Worm (Caenorhabditis elegans): ENCODE results near the gene F44E2.6.

Gene F44E2.6

ce11 chrIII:8873045-8873457 lies 28.0 kb upstream of the F44E2.6 start:
- TF ChIP-seq spr-3 (GFP tag; optimal IDR thresholded peaks at IDR 0.05) (peak; percentile 18), F44E2.7 (GFP tag; IDR thresholded peaks at IDR 0.05) (no peak), cey-2 (tag; optimal IDR thresholded peaks at IDR 0.05; ENCODE audit: borderline replicate concordance, insufficient read depth) (no peak), pha-4 (GFP tag; IDR thresholded peaks at IDR 0.05) (0 out of 2 replicates have a peak, but pooled peaks have one; percentile 10), pha-4 (tag; optimal IDR thresholded peaks at IDR 0.05) (no peak), nhr-11 (tag; optimal IDR thresholded peaks at IDR 0.05) (no peak), hlh-30 (tag; optimal IDR thresholded peaks at IDR 0.05; ENCODE audit: insufficient read depth) (no peak), hmg-1.1 (GFP tag; IDR thresholded peaks at IDR 0.05) (peak; percentile 42), zfp-3 (GFP tag; conservative IDR thresholded peaks at IDR 0.05) (no peak), snpc-1.2 (GFP tag; IDR thresholded peaks at IDR 0.05) (no peak), T26A8.4 (GFP tag; IDR thresholded peaks at IDR 0.05) (peak; percentile 40; the same call in 1 of the 2 replicates), set-16 (GFP tag; IDR thresholded peaks at IDR 0.05) (no peak; the same call in 1 of the 2 replicates), rbr-2 (tag; optimal IDR thresholded peaks at IDR 0.05) (peak; percentile 34), arid-1 (GFP tag; conservative IDR thresholded peaks at IDR 0.05) (no peak), ctbp-1 (GFP tag; IDR thresholded peaks at IDR 0.05) (peak; percentile 72; the same call in 1 of the 2 replicates), vab-7 (GFP tag; IDR thresholded peaks at IDR 0.05) (peak; percentile 48), mxl-3 (GFP tag; optimal IDR thresholded peaks at IDR 0.05) (no peak), unc-39 (tag; optimal IDR thresholded peaks at IDR 0.05) (no peak), egl-27 (tag; optimal IDR thresholded peaks at IDR 0.05) (no peak), lim-7 (GFP tag; IDR thresholded peaks at IDR 0.05) (peak; percentile 33; the same call in 1 of the 2 replicates), egl-43 (GFP tag; IDR thresholded peaks at IDR 0.05) (peak; percentile 61; the same call in 1 of the 2 replicates), F37D6.2 (tag; optimal IDR thresholded peaks at IDR 0.05) (peak; percentile 47), tra-1 (GFP tag; IDR thresholded peaks at IDR 0.05) (no peak), ceh-28 (tag; optimal IDR thresholded peaks at IDR 0.05) (no peak), mep-1 (tag; optimal IDR thresholded peaks at IDR 0.05) (peak; percentile 6), F26F4.8 (GFP tag; conservative IDR thresholded peaks at IDR 0.05) (0 out of 2 replicates have a peak, but pooled peaks have one; percentile 58), ztf-11 (tag; optimal IDR thresholded peaks at IDR 0.05) (no peak), nhr-28 (tag; optimal IDR thresholded peaks at IDR 0.05) (no peak)

ce11 chrIII:8869663-8870062 lies 24.6 kb upstream of the F44E2.6 start:
- no peak for TF ChIP-seq lin-29 (GFP tag; IDR thresholded peaks at IDR 0.05)
- peak; percentile 94 for TF ChIP-seq aha-1 (tag)

ce11 chrIII:8867922-8868655 lies 23.1 kb upstream of the F44E2.6 start:
- TF ChIP-seq mep-1 (tag; optimal IDR thresholded peaks at IDR 0.05) (peak; percentile 61), dve-1 (tag; optimal IDR thresholded peaks at IDR 0.05; ENCODE audit: insufficient read depth) (peak; percentile 93), duxl-1 (tag; optimal IDR thresholded peaks at IDR 0.05; ENCODE audit: poor library complexity) (no peak), dmd-6 (GFP tag; IDR thresholded peaks at IDR 0.05) (peak; percentile 91), nhr-41 (GFP tag; IDR thresholded peaks at IDR 0.05) (peak; percentile 49; the same call in 1 of the 2 replicates), dpl-1 (GFP tag; optimal IDR thresholded peaks at IDR 0.05) (peak; percentile 33), unc-62 (GFP tag; optimal IDR thresholded peaks at IDR 0.05 in 1 of 2) (peak in 1 of 2 experiments; percentile 3), unc-62 (tag; optimal IDR thresholded peaks at IDR 0.05) (no peak), nhr-11 (tag; optimal IDR thresholded peaks at IDR 0.05) (peak; percentile 24), nhr-77 (tag; optimal IDR thresholded peaks at IDR 0.05) (peak; percentile 84), lir-3 (tag; optimal IDR thresholded peaks at IDR 0.05) (no peak), dmd-8 (GFP tag; IDR thresholded peaks at IDR 0.05) (0 out of 2 replicates have a peak, but pooled peaks have one; percentile 54), spr-1 (tag; optimal IDR thresholded peaks at IDR 0.05) (no peak), daf-16 (GFP tag; optimal IDR thresholded peaks at IDR 0.05) (no peak), daf-16 (tag; optimal IDR thresholded peaks at IDR 0.05) (peak; percentile 96), mxl-3 (GFP tag; optimal IDR thresholded peaks at IDR 0.05) (peak; percentile 41), lin-13 (GFP tag; optimal IDR thresholded peaks at IDR 0.05) (peak; percentile 33), nhr-237 (tag; optimal IDR thresholded peaks at IDR 0.05) (no peak), lin-29 (GFP tag; IDR thresholded peaks at IDR 0.05) (no peak), pqm-1 (tag; optimal IDR thresholded peaks at IDR 0.05) (peak; percentile 89), mxl-2 (GFP tag; conservative IDR thresholded peaks at IDR 0.05) (no peak), mes-2 (tag; optimal IDR thresholded peaks at IDR 0.05; ENCODE audit: poor library complexity, severe bottlenecking) (peak; percentile 25), aha-1 (tag) (peak; percentile 8)

All from whole organism, L4 larva.